Worm (Caenorhabditis elegans): ENCODE results near the gene srx-45.

DNA sequence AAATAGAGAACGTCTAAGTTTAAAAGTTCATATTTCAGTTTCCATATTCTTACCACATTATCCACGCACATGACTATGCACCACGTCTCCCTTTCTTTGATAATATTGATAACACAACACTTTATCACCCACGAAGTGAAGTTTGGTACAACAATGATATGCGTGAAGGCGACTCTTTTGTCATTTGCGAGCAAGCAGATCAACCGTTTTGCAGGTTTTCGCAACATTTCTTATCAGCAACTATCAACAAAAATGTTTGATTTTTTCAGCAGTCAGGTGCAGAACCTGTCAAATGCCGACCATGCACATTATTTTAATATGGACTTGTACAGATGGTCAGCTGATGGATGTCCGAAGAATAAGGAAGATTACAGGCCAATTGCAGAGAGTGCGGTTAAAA lies 20.0 kb upstream of the srx-45 start:
- TF ChIP-seq elt-1 (tag; optimal IDR thresholded peaks at IDR 0.05; ENCODE audit: borderline replicate concordance, insufficient read depth) (no peak), cnd-1 (tag; optimal IDR thresholded peaks at IDR 0.05) (no peak)

Measured in whole organism, mixed stage, embryonic.